Fruit fly (Drosophila melanogaster) whole organism, embryonic: ENCODE data around the gene CG12321.

Experiments
- Adf1 ChIP-seq: fragments of 200-800 bp; sonication (Bioruptor generic); IDR thresholded peaks from 2 replicates; pipeline ENCODE4 v1.3.6; 2022; ENCODE audit warnings: missing biosample characterization, missing genetic modification characterization
- Awh ChIP-seq: fragments of 200-800 bp; sonication (Bioruptor generic); IDR thresholded peaks from 2 replicates; pipeline ENCODE4, ENCODE4 v1.3.6; 2022; ENCODE audit warnings: missing biosample characterization, missing genetic modification characterization
- B-H1 ChIP-seq: fragments of 200-800 bp; sonication (Bioruptor generic); IDR thresholded peaks from 3 replicates; pipeline ENCODE4 v1.3.6; 2022; ENCODE audit warnings: missing biosample characterization, missing genetic modification characterization
- CG10267 ChIP-seq: fragments of 200-800 bp; sonication (Bioruptor generic); optimal IDR thresholded peaks from 2 replicates; lab custom pipeline; 2018; ENCODE audit warnings: missing biosample characterization, mild to moderate bottlenecking, missing genetic modification characterization, moderate library complexity
- CG10959 ChIP-seq: fragments of 200-800 bp; sonication (Bioruptor generic); IDR thresholded peaks from 2 replicates; pipeline ENCODE4 v1.3.6; 2022; ENCODE audit warnings: missing biosample characterization, missing genetic modification characterization
- CG12391 ChIP-seq: fragments of 200-800 bp; sonication (Bioruptor generic); optimal IDR thresholded peaks from 3 replicates; lab custom pipeline; 2018; ENCODE audit warnings: missing biosample characterization, mild to moderate bottlenecking, missing genetic modification characterization, moderate library complexity
- CG13894 ChIP-seq: fragments of 200-800 bp; sonication (Bioruptor generic); optimal IDR thresholded peaks from 3 replicates; lab custom pipeline; 2018; ENCODE audit warnings: missing biosample characterization, mild to moderate bottlenecking, missing genetic modification characterization, moderate library complexity
- CG14860 ChIP-seq: fragments of 200-800 bp; sonication (Bioruptor generic); IDR thresholded peaks from 3 replicates; pipeline ENCODE4 v1.3.6; 2022; ENCODE audit warnings: missing biosample characterization, missing genetic modification characterization; ENCODE audit not compliant: partially characterized antibody
- CG1529 ChIP-seq: fragments of 200-800 bp; sonication (Bioruptor generic); optimal IDR thresholded peaks from 3 replicates; lab custom pipeline; 2018; ENCODE audit warnings: missing biosample characterization, missing genetic modification characterization
- CG1602 ChIP-seq: fragments of 200-800 bp; sonication (Bioruptor generic); optimal IDR thresholded peaks from 3 replicates; lab custom pipeline; 2016; ENCODE audit warnings: missing biosample characterization, missing genetic modification characterization
- CG1603 ChIP-seq: fragments of 200-800 bp; sonication (Bioruptor generic); optimal IDR thresholded peaks from 2 replicates; lab custom pipeline; 2019; ENCODE audit warnings: missing biosample characterization, mild to moderate bottlenecking, missing genetic modification characterization, moderate library complexity
- CG16779 ChIP-seq: fragments of 200-800 bp; sonication (Bioruptor generic); IDR thresholded peaks from 2 replicates; pipeline ENCODE4 v1.3.6; 2022; ENCODE audit warnings: missing biosample characterization, missing genetic modification characterization
- CG17385 ChIP-seq: fragments of 200-800 bp; sonication (Bioruptor generic); optimal IDR thresholded peaks from 3 replicates; lab custom pipeline; 2018; ENCODE audit warnings: missing biosample characterization, mild to moderate bottlenecking, missing genetic modification characterization
- CG2875 ChIP-seq: fragments of 200-800 bp; sonication (Bioruptor generic); optimal IDR thresholded peaks from 2 replicates; lab custom pipeline; 2017; ENCODE audit warnings: missing biosample characterization, mild to moderate bottlenecking, missing genetic modification characterization, missing genetic modification reagents
- CG3065 ChIP-seq: fragments of 200-800 bp; sonication (Bioruptor generic); optimal IDR thresholded peaks from 2 replicates; lab custom pipeline; 2016; ENCODE audit warnings: missing biosample characterization, missing genetic modification characterization
- CG34376 ChIP-seq: fragments of 200-800 bp; sonication (Bioruptor generic); optimal IDR thresholded peaks from 2 replicates; lab custom pipeline; 2018; ENCODE audit warnings: missing biosample characterization, mild to moderate bottlenecking, missing genetic modification characterization
- CG3726 ChIP-seq: fragments of 200-800 bp; sonication (Bioruptor generic); IDR thresholded peaks from 3 replicates; pipeline ENCODE4, ENCODE4 v1.3.6; 2022; ENCODE audit warnings: missing biosample characterization, missing genetic modification characterization
- CG3847 ChIP-seq: fragments of 200-800 bp; sonication (Bioruptor generic); IDR thresholded peaks from 2 replicates; pipeline ENCODE4 v1.3.6; 2022; ENCODE audit warnings: missing biosample characterization, missing genetic modification characterization
- CG4707 ChIP-seq: fragments of 200-800 bp; sonication (Bioruptor generic); optimal IDR thresholded peaks from 2 replicates; lab custom pipeline; 2018; ENCODE audit warnings: missing biosample characterization, mild to moderate bottlenecking, missing genetic modification characterization, moderate library complexity
- CG5245 ChIP-seq: fragments of 200-800 bp; sonication (Bioruptor generic); optimal IDR thresholded peaks from 3 replicates; lab custom pipeline; 2016; ENCODE audit warnings: missing biosample characterization, missing genetic modification characterization
- CG6654 ChIP-seq: fragments of 200-800 bp; sonication (Bioruptor generic); optimal IDR thresholded peaks from 2 replicates; lab custom pipeline; 2017; ENCODE audit warnings: missing biosample characterization, mild to moderate bottlenecking, missing genetic modification characterization
- CG6813 ChIP-seq: fragments of 200-800 bp; sonication (Bioruptor generic); optimal IDR thresholded peaks from 2 replicates; lab custom pipeline; 2017; ENCODE audit warnings: missing biosample characterization, missing genetic modification characterization, mild to moderate bottlenecking, moderate library complexity, missing genetic modification reagents
- CG7745 ChIP-seq: fragments of 200-800 bp; sonication (Bioruptor generic); optimal IDR thresholded peaks from 2 replicates; lab custom pipeline; 2018; ENCODE audit warnings: missing biosample characterization, mild to moderate bottlenecking, missing genetic modification characterization, moderate library complexity
- CG7786 ChIP-seq: fragments of 200-800 bp; sonication (Bioruptor generic); optimal IDR thresholded peaks from 2 replicates; lab custom pipeline; 2016; ENCODE audit warnings: missing biosample characterization, missing genetic modification characterization
- CG8944 ChIP-seq: fragments of 200-800 bp; sonication (Bioruptor generic); optimal IDR thresholded peaks from 3 replicates; lab custom pipeline; 2016; ENCODE audit warnings: missing biosample characterization, missing genetic modification characterization
- CG9215 ChIP-seq: fragments of 200-800 bp; sonication (Bioruptor generic); IDR thresholded peaks from 2 replicates; pipeline ENCODE4 v1.3.6; 2022; ENCODE audit warnings: missing biosample characterization, missing genetic modification characterization
- CG9437 ChIP-seq: fragments of 200-800 bp; sonication (Bioruptor generic); optimal IDR thresholded peaks from 2 replicates; lab custom pipeline; 2018; ENCODE audit warnings: missing biosample characterization, mild to moderate bottlenecking, missing genetic modification characterization
- CkIIα-i1 ChIP-seq: fragments of 200-800 bp; sonication (Bioruptor generic); IDR thresholded peaks from 2 replicates; pipeline ENCODE4 v1.3.6; 2022; ENCODE audit warnings: missing biosample characterization, missing genetic modification characterization
- Ets97D ChIP-seq: fragments of 200-800 bp; sonication (Bioruptor generic); optimal IDR thresholded peaks from 3 replicates; lab custom pipeline; 2016; ENCODE audit warnings: missing biosample characterization, missing genetic modification characterization
- Mad ChIP-seq: fragments of 200-800 bp; sonication (Bioruptor generic); optimal IDR thresholded peaks from 2 replicates; lab custom pipeline; 2016; ENCODE audit warnings: missing biosample characterization, missing genetic modification characterization
- Side ChIP-seq: fragments of 200-800 bp; sonication (Bioruptor generic); optimal IDR thresholded peaks from 2 replicates; lab custom pipeline; 2016; ENCODE audit warnings: missing biosample characterization, missing genetic modification characterization
- Vsx1 ChIP-seq: fragments of 200-800 bp; sonication (Bioruptor generic); optimal IDR thresholded peaks from 2 replicates; lab custom pipeline; 2017; ENCODE audit warnings: missing biosample characterization, mild to moderate bottlenecking, missing genetic modification characterization, missing genetic modification reagents
- amos ChIP-seq: fragments of 200-800 bp; sonication (Bioruptor generic); IDR thresholded peaks from 2 replicates; pipeline ENCODE4 v1.3.6; 2022; ENCODE audit warnings: missing biosample characterization, missing genetic modification characterization; ENCODE audit not compliant: partially characterized antibody
- ato ChIP-seq: fragments of 200-800 bp; sonication (Bioruptor generic); IDR thresholded peaks from 2 replicates; pipeline ENCODE4 v1.3.6; 2022; ENCODE audit warnings: missing biosample characterization, missing genetic modification characterization; ENCODE audit not compliant: partially characterized antibody
- az2 ChIP-seq: fragments of 200-800 bp; sonication (Bioruptor generic); optimal IDR thresholded peaks from 3 replicates; lab custom pipeline; 2016; ENCODE audit warnings: missing biosample characterization, missing genetic modification characterization
- cato ChIP-seq: fragments of 200-800 bp; sonication (Bioruptor generic); optimal IDR thresholded peaks from 2 replicates; lab custom pipeline; 2016; ENCODE audit warnings: missing biosample characterization, missing genetic modification characterization, borderline replicate concordance
- chinmo ChIP-seq: fragments of 200-800 bp; sonication (Bioruptor generic); IDR thresholded peaks from 4 replicates; pipeline ENCODE4 v1.3.6; 2022; ENCODE audit warnings: missing biosample characterization, missing genetic modification characterization; ENCODE audit not compliant: partially characterized antibody
- chn ChIP-seq: fragments of 200-800 bp; sonication (Bioruptor generic); optimal IDR thresholded peaks from 2 replicates; lab custom pipeline; 2016; ENCODE audit warnings: missing biosample characterization, missing genetic modification characterization
- fd3F ChIP-seq: fragments of 200-800 bp; sonication (Bioruptor generic); optimal IDR thresholded peaks from 2 replicates; lab custom pipeline; 2018; ENCODE audit warnings: missing biosample characterization, mild to moderate bottlenecking, missing genetic modification characterization, moderate library complexity
- gfzf ChIP-seq: fragments of 200-800 bp; sonication (Bioruptor generic); optimal IDR thresholded peaks from 2 replicates; lab custom pipeline; 2016; ENCODE audit warnings: missing biosample characterization, mild to moderate bottlenecking, missing genetic modification characterization, moderate library complexity
- grau ChIP-seq: fragments of 200-800 bp; optimal IDR thresholded peaks from 3 replicates; lab custom pipeline; 2019; ENCODE audit warnings: missing biosample characterization, mild to moderate bottlenecking, missing genetic modification characterization, moderate library complexity
- grn ChIP-seq: fragments of 200-800 bp; sonication (Bioruptor generic); optimal IDR thresholded peaks from 3 replicates; lab custom pipeline; 2017; ENCODE audit warnings: missing biosample characterization, missing genetic modification characterization
- kni ChIP-seq: fragments of 200-800 bp; sonication (Bioruptor generic); optimal IDR thresholded peaks from 3 replicates; lab custom pipeline; 2017; ENCODE audit warnings: mild to moderate bottlenecking, missing biosample characterization, missing genetic modification reagents, missing genetic modification characterization
- nerfin-1 ChIP-seq: fragments of 200-800 bp; sonication (Bioruptor generic); optimal IDR thresholded peaks from 3 replicates; lab custom pipeline; 2019; ENCODE audit warnings: missing biosample characterization, mild to moderate bottlenecking, missing genetic modification characterization, moderate library complexity
- onecut ChIP-seq: fragments of 200-800 bp; sonication (Bioruptor generic); IDR thresholded peaks from 2 replicates; pipeline ENCODE4 v1.3.6; 2022; ENCODE audit warnings: missing biosample characterization, missing genetic modification characterization
- pum ChIP-seq: fragments of 200-800 bp; sonication (Bioruptor generic); optimal IDR thresholded peaks from 2 replicates; lab custom pipeline; 2016; ENCODE audit warnings: missing biosample characterization, missing genetic modification characterization
- repo ChIP-seq: fragments of 200-800 bp; sonication (Bioruptor generic); optimal IDR thresholded peaks from 2 replicates; lab custom pipeline; 2016; ENCODE audit warnings: missing biosample characterization, missing genetic modification characterization
- salm ChIP-seq: fragments of 200-800 bp; sonication (Bioruptor generic); optimal IDR thresholded peaks from 2 replicates; lab custom pipeline; 2018; ENCODE audit warnings: missing biosample characterization, mild to moderate bottlenecking, missing genetic modification characterization
- sima ChIP-seq: fragments of 200-800 bp; sonication (Bioruptor generic); optimal IDR thresholded peaks from 2 replicates; lab custom pipeline; 2016; ENCODE audit warnings: missing biosample characterization, missing genetic modification characterization
- stc ChIP-seq: fragments of 200-800 bp; sonication (Bioruptor generic); IDR thresholded peaks from 2 replicates; pipeline ENCODE4 v1.3.6; 2022; ENCODE audit warnings: missing biosample characterization, missing genetic modification characterization
- trh ChIP-seq: fragments of 200-800 bp; sonication (Bioruptor generic); optimal IDR thresholded peaks from 2 replicates; lab custom pipeline; 2016; ENCODE audit warnings: missing biosample characterization, missing genetic modification characterization

Gene CG12321

dm6 chr3R:18185385-18185784 lies 3.1 kb downstream of the CG12321 start, which contains the start of the genes Arp5 and CG7208 (continued):
- TF ChIP-seq CG9215 (GFP tag; lab: Robert Waterston, UW): peak; percentile 69
- no peak for TF ChIP-seq CG3065
- TF ChIP-seq Vsx1: no peak
- peak; percentile 66 for TF ChIP-seq az2 (GFP tag; lab: Kevin White, UChicago)
- TF ChIP-seq CG7745 (tag; lab: Kevin White, UChicago): no peak
- TF ChIP-seq CG1529 (GFP tag; lab: Kevin White, UChicago): peak; percentile 47
- no peak for TF ChIP-seq Awh (GFP tag; lab: Robert Waterston, UW)
- peak; percentile 39 for TF ChIP-seq Adf1 (GFP tag; lab: Robert Waterston, UW)
- peak; percentile 14 for TF ChIP-seq CG5245 (GFP tag; lab: Kevin White, UChicago)
- no peak for TF ChIP-seq CkIIα-i1 (GFP tag; lab: Robert Waterston, UW)
- peak; percentile 54 for TF ChIP-seq CG1602 (GFP tag; lab: Kevin White, UChicago)
- peak; percentile 71 for TF ChIP-seq fd3F (GFP tag; lab: Kevin White, UChicago)
- peak; percentile 79 for TF ChIP-seq grau
- TF ChIP-seq Mad (GFP tag; lab: Kevin White, UChicago): peak; percentile 53
- TF ChIP-seq CG13894: peak; percentile 69
- TF ChIP-seq ato (GFP tag; lab: Robert Waterston, UW): no peak
- TF ChIP-seq amos (GFP tag; lab: Robert Waterston, UW): peak; percentile 38; the same call in 1 of the 2 replicates
- TF ChIP-seq nerfin-1 (tag; lab: Kevin White, UChicago): peak; percentile 45
- TF ChIP-seq gfzf: peak; percentile 39
- peak; percentile 5 for TF ChIP-seq salm (tag; lab: Kevin White, UChicago)
- peak; percentile 64; the same call in 1 of the 2 replicates for TF ChIP-seq stc
- no peak for TF ChIP-seq chinmo (GFP tag; lab: Robert Waterston, UW)
- TF ChIP-seq kni (GFP tag; lab: Kevin White, UChicago): no peak
- TF ChIP-seq CG3847: peak; percentile 81
- peak; percentile 58 for TF ChIP-seq CG7786
- peak; percentile 34 for TF ChIP-seq cato
- peak; percentile 95 for TF ChIP-seq CG10267 (tag; lab: Kevin White, UChicago)
- peak; percentile 38 for TF ChIP-seq Side (GFP tag; lab: Kevin White, UChicago)
- TF ChIP-seq CG17385 (GFP tag; lab: Kevin White, UChicago): peak; percentile 63
- TF ChIP-seq CG14860 (GFP tag; lab: Robert Waterston, UW): no peak
- peak; percentile 67 for TF ChIP-seq CG9437
- TF ChIP-seq B-H1 (GFP tag; lab: Robert Waterston, UW): peak; percentile 29; the same call in 1 of the 3 replicates
- no peak for TF ChIP-seq CG16779 (GFP tag; lab: Robert Waterston, UW)
- no peak for TF ChIP-seq repo (GFP tag; lab: Kevin White, UChicago)
- TF ChIP-seq CG2875 (GFP tag; lab: Kevin White, UChicago): no peak
- TF ChIP-seq CG6813: no peak
- TF ChIP-seq CG1603 (tag; lab: Kevin White, UChicago): no peak
- no peak for TF ChIP-seq CG3726 (GFP tag; lab: Robert Waterston, UW)
- TF ChIP-seq CG4707 (GFP tag; lab: Kevin White, UChicago): no peak
- TF ChIP-seq chn: peak; percentile 56
- TF ChIP-seq onecut: no peak
- peak; percentile 82 for TF ChIP-seq CG12391 (tag; lab: Kevin White, UChicago)
- TF ChIP-seq CG6654: no peak
- TF ChIP-seq trh (GFP tag; lab: Kevin White, UChicago): peak; percentile 23
- peak; percentile 48 for TF ChIP-seq pum
- no peak for TF ChIP-seq grn (GFP tag; lab: Kevin White, UChicago)
- TF ChIP-seq CG10959 (GFP tag; lab: Robert Waterston, UW): no peak
- no peak for TF ChIP-seq sima (GFP tag; lab: Kevin White, UChicago)
- peak; percentile 13 for TF ChIP-seq CG8944 (GFP tag; lab: Kevin White, UChicago)
- peak; percentile 72 for TF ChIP-seq CG34376 (GFP tag; lab: Kevin White, UChicago)
- peak; percentile 70 for TF ChIP-seq Ets97D
